Fruit fly (Drosophila melanogaster): ENCODE measurements around the gene RhoL.
A peak's percentile ranks its signal among the peaks of the same experiment; 100 is the strongest.

RhoL gene

DNA sequence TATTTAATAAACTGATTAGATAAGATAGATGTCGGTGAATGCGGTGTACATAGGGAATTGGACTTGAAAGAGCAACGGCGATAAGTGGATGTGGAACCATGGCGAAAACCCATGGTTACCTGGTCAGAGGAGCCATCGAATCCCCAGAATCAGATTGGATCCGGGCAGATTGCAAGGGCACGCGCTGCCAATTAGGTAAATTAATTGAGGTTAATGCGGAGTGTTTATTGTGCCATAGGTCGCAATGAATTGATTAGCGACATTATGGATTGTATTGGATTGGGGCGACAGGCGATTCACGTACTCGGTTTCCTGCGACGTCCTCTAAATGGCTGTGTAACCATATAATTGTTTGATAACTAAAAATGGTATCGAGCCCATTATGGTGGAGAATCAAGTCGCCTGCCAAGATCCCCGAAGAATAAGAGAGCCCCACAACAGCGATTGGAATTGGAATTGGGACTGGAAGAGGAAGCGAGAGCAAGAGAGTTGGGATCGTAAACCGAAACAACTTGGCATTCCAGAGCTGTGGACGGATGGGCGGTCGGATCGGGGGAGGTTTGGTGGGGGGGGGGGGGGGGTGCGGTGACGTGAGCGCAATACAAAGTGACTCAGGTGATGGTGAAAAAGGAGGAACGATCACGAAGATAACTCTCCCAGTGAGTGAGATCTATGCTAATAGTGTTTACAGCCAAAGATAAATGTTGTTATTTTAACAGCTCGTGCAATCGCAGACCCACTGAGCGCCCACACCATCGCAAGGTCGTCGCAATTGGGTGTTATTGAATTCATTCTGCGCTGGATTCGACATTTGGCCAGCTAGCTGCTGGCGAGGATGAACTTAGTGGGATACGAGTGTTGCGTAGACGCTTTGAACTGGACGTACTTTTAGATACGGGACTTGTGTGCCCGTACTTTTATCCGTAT lies 629 bp downstream of the RhoL start:
- TF ChIP-seq CG10543 (GFP tag; optimal IDR thresholded peaks at IDR 0.05) = peak; percentile 88
- no peak for TF ChIP-seq CG17186 (GFP tag; optimal IDR thresholded peaks at IDR 0.05)
- TF ChIP-seq CG9932 (GFP tag; IDR thresholded peaks at IDR 0.05) = 0 out of 2 replicates have a peak, but pooled peaks have one; percentile 7
- no peak for TF ChIP-seq CG17612 (GFP tag; IDR thresholded peaks at IDR 0.05)
- peak; percentile 7 for TF ChIP-seq odd (GFP tag; optimal IDR thresholded peaks at IDR 0.05)
- TF ChIP-seq CG3281 (GFP tag; optimal IDR thresholded peaks at IDR 0.05) = no peak
- TF ChIP-seq ewg (GFP tag; optimal IDR thresholded peaks at IDR 0.05) = no peak
- TF ChIP-seq CG6813 (GFP tag; optimal IDR thresholded peaks at IDR 0.05) = no peak
- 0 out of 3 replicates have a peak, but pooled peaks have one; percentile 22 for TF ChIP-seq ci (GFP tag; IDR thresholded peaks at IDR 0.05)
- peak; percentile 24 for TF ChIP-seq mirr (GFP tag; optimal IDR thresholded peaks at IDR 0.05)
- no peak for TF ChIP-seq CG12104 (GFP tag; optimal IDR thresholded peaks at IDR 0.05)
- TF ChIP-seq GATAe (GFP tag; conservative IDR thresholded peaks at IDR 0.05) = peak; percentile 66; the same call in 1 of the 2 replicates
- TF ChIP-seq vvl (GFP tag; IDR thresholded peaks at IDR 0.05) = peak; percentile 18; the same call in 1 of the 2 replicates
- no peak for TF ChIP-seq NC2β (GFP tag; optimal IDR thresholded peaks at IDR 0.05)
- peak; percentile 75 for TF ChIP-seq CG12769 (tag; optimal IDR thresholded peaks at IDR 0.05)
- TF ChIP-seq CG4854 (GFP tag; optimal IDR thresholded peaks at IDR 0.05) = no peak
- peak; percentile 91 for TF ChIP-seq Hey (tag; optimal IDR thresholded peaks at IDR 0.05)
- peak; percentile 88 for TF ChIP-seq sd (tag; optimal IDR thresholded peaks at IDR 0.05)
- no peak for TF ChIP-seq sens (GFP tag)
- TF ChIP-seq exex (tag; optimal IDR thresholded peaks at IDR 0.05) = peak; percentile 63
- TF ChIP-seq trem (tag; optimal IDR thresholded peaks at IDR 0.05) = no peak
- TF ChIP-seq h (optimal IDR thresholded peaks at IDR 0.05) = no peak
- peak; percentile 2 for TF ChIP-seq kay (GFP tag; optimal IDR thresholded peaks at IDR 0.05)
- TF ChIP-seq CG15269 (tag; optimal IDR thresholded peaks at IDR 0.05) = no peak
- no peak for TF ChIP-seq eve (GFP tag; optimal IDR thresholded peaks at IDR 0.05)
- no peak for TF ChIP-seq nom (GFP tag; optimal IDR thresholded peaks at IDR 0.05)
- TF ChIP-seq sim (GFP tag; IDR thresholded peaks at IDR 0.05) = no peak
- TF ChIP-seq dysf (GFP tag; IDR thresholded peaks at IDR 0.05) = no peak
- peak; percentile 96 for TF ChIP-seq crol (GFP tag; IDR thresholded peaks at IDR 0.05)
- TF ChIP-seq kni (GFP tag; optimal IDR thresholded peaks at IDR 0.05) = peak; percentile 46
- peak; percentile 26; the same call in 1 of the 2 replicates for TF ChIP-seq CG31224 (GFP tag; IDR thresholded peaks at IDR 0.05)
- TF ChIP-seq CG17912 (GFP tag; optimal IDR thresholded peaks at IDR 0.05) = no peak
- 0 out of 2 replicates have a peak, but pooled peaks have one; percentile 11 for TF ChIP-seq chm (GFP tag; IDR thresholded peaks at IDR 0.05)
- peak in 1 of 3 experiments; percentile 23 for TF ChIP-seq Stat92E (GFP tag; optimal IDR thresholded peaks at IDR 0.05)
- no peak for TF ChIP-seq tap (tag; optimal IDR thresholded peaks at IDR 0.05)
- no peak for TF ChIP-seq CG7745 (tag; optimal IDR thresholded peaks at IDR 0.05)
- TF ChIP-seq Med (GFP tag) = peak; percentile 54
- peak; percentile 0 for TF ChIP-seq HLHmδ (GFP tag; optimal IDR thresholded peaks at IDR 0.05)
- TF ChIP-seq z (GFP tag; IDR thresholded peaks at IDR 0.05) = peak; percentile 81
- peak; percentile 14; the same call in 1 of the 2 replicates for TF ChIP-seq CG32532 (GFP tag; IDR thresholded peaks at IDR 0.05)
- TF ChIP-seq ems (GFP tag; optimal IDR thresholded peaks at IDR 0.05) = no peak
- TF ChIP-seq Trl (optimal IDR thresholded peaks at IDR 0.05) = peak in 1 of 2 experiments; percentile 45
- no peak for TF ChIP-seq Trl (GFP tag; optimal IDR thresholded peaks at IDR 0.05)
